Worm (Caenorhabditis elegans) whole organism, midembryonic: ENCODE data around the gene cest-26.

Experiments used
- T22C8.4 ChIP-seq: fragments of 200-800 bp; sonication (Bioruptor generic); IDR thresholded peaks from 2 replicates; pipeline ENCODE4 v1.3.6; 2022; ENCODE audit warnings: missing genetic modification characterization, missing compliant biosample characterization
- cog-1 ChIP-seq: sonication (generic microtip); optimal IDR thresholded peaks from 2 replicates; lab custom pipeline; 2016; ENCODE audit warnings: missing genetic modification characterization, missing compliant biosample characterization
- flt-1 ChIP-seq: fragments of 200-800 bp; sonication (Bioruptor generic); IDR thresholded peaks from 2 replicates; pipeline ENCODE4 v1.3.6; 2022; ENCODE audit warnings: missing genetic modification characterization, missing compliant biosample characterization
- klf-2 ChIP-seq: fragments of 200-800 bp; sonication (Bioruptor generic); conservative IDR thresholded peaks from 2 replicates; pipeline ENCODE4 v1.3.6; 2022; ENCODE audit warnings: missing genetic modification reagents, missing genetic modification characterization, missing compliant biosample characterization
- med-1 ChIP-seq: sonication (generic microtip); optimal IDR thresholded peaks from 2 replicates; lab custom pipeline; 2017; ENCODE audit warnings: missing genetic modification characterization, mild to moderate bottlenecking, missing compliant biosample characterization, antibody characterized with exemption, missing genetic modification reagents; ENCODE audit not compliant: insufficient read depth
- ref-1 ChIP-seq: fragments of 200-800 bp; sonication (Bioruptor generic); conservative IDR thresholded peaks from 2 replicates; pipeline ENCODE4 v1.3.6; 2022; ENCODE audit warnings: missing genetic modification reagents, missing genetic modification characterization, missing compliant biosample characterization
- tab-1 ChIP-seq: fragments of 200-800 bp; sonication (Bioruptor generic); IDR thresholded peaks from 2 replicates; pipeline ENCODE4 v1.3.6; 2022; ENCODE audit warnings: missing genetic modification characterization, missing compliant biosample characterization
- ztf-23 ChIP-seq: fragments of 200-800 bp; sonication (Bioruptor generic); IDR thresholded peaks from 2 replicates; pipeline ENCODE4 v1.3.6; 2022; ENCODE audit warnings: missing genetic modification reagents, missing genetic modification characterization, missing compliant biosample characterization
- ztf-29 ChIP-seq: fragments of 200-800 bp; sonication (Bioruptor generic); IDR thresholded peaks from 2 replicates; pipeline ENCODE4 v1.3.6; 2022; ENCODE audit warnings: missing genetic modification reagents, missing genetic modification characterization, missing compliant biosample characterization

cest-26 gene

ce11 chrX:4457853-4458322 lies 20.4 kb upstream of the cest-26 start, which contains the start of gene aps-2:
aps-2 (plus strand) TSS chrX:4458272.
- TF ChIP-seq ztf-23, result no peak
- TF ChIP-seq flt-1, result 0 out of 2 replicates have a peak, but pooled peaks have one; percentile 36
- no peak for TF ChIP-seq cog-1 (tag; lab: Kevin White, UChicago)
- TF ChIP-seq ref-1, result no peak
- 0 out of 2 replicates have a peak, but pooled peaks have one; percentile 39 for TF ChIP-seq tab-1 (GFP tag; lab: Robert Waterston, UW)
- TF ChIP-seq ztf-29 (GFP tag; lab: Robert Waterston, UW), result no peak
- no peak for TF ChIP-seq T22C8.4 (GFP tag; lab: Robert Waterston, UW)
- TF ChIP-seq med-1 (GFP tag; lab: Kevin White, UChicago), result no peak
- TF ChIP-seq klf-2 (GFP tag; lab: Robert Waterston, UW), result no peak

- TF ChIP-seq ztf-23, result no peak
These were observed 16.4 kb upstream of the cest-26 start, which contains the start of gene F02E8.4 for ce11 chrX:4453820-4454219. F02E8.4 (plus strand) TSS chrX:4454120.

- TF ChIP-seq ztf-29 (GFP tag; lab: Robert Waterston, UW), result no peak
- TF ChIP-seq flt-1, result 0 out of 2 replicates have a peak, but pooled peaks have one; percentile 47
- TF ChIP-seq klf-2 (GFP tag; lab: Robert Waterston, UW), result no peak
- TF ChIP-seq ref-1, result no peak
These were observed 15.6 kb upstream of the cest-26 start for ce11 chrX:4453101-4453500.

ce11 chrX:4451936-4452335 lies 14.5 kb upstream of the cest-26 start:
- TF ChIP-seq ztf-29 (GFP tag; lab: Robert Waterston, UW) (no peak), ztf-23 (no peak), cog-1 (tag; lab: Kevin White, UChicago) (no peak), tab-1 (GFP tag; lab: Robert Waterston, UW) (no peak)

- no peak for TF ChIP-seq klf-2 (GFP tag; lab: Robert Waterston, UW)
- TF ChIP-seq tab-1 (GFP tag; lab: Robert Waterston, UW), result no peak
- TF ChIP-seq med-1 (GFP tag; lab: Kevin White, UChicago), result no peak
- TF ChIP-seq ztf-29 (GFP tag; lab: Robert Waterston, UW), result no peak
- TF ChIP-seq flt-1, result no peak
- TF ChIP-seq T22C8.4 (GFP tag; lab: Robert Waterston, UW), result no peak
- TF ChIP-seq ztf-23, result no peak
- TF ChIP-seq cog-1 (tag; lab: Kevin White, UChicago), result no peak
- TF ChIP-seq ref-1, result no peak
These were observed 10.8 kb upstream of the cest-26 start, which contains the start of gene mltn-13 for ce11 chrX:4448283-4448682. mltn-13 (minus strand) TSS chrX:4448383.

- TF ChIP-seq ztf-29 (GFP tag; lab: Robert Waterston, UW), result no peak
- no peak for TF ChIP-seq cog-1 (tag; lab: Kevin White, UChicago)
- TF ChIP-seq klf-2 (GFP tag; lab: Robert Waterston, UW), result 0 out of 2 replicates have a peak, but pooled peaks have one; percentile 41
- TF ChIP-seq flt-1, result peak; percentile 87
- TF ChIP-seq ref-1, result no peak
- peak; percentile 66 for TF ChIP-seq ztf-23
- no peak for TF ChIP-seq med-1 (GFP tag; lab: Kevin White, UChicago)
- TF ChIP-seq T22C8.4 (GFP tag; lab: Robert Waterston, UW), result no peak
- no peak for TF ChIP-seq tab-1 (GFP tag; lab: Robert Waterston, UW)
These were observed 7.4 kb upstream of the cest-26 start for ce11 chrX:4444843-4445242.

ce11 chrX:4444073-4444472 lies 6.6 kb upstream of the cest-26 start:
- peak; percentile 81 for TF ChIP-seq ztf-23
- peak; percentile 93 for TF ChIP-seq flt-1
- TF ChIP-seq tab-1 (GFP tag; lab: Robert Waterston, UW), result peak; percentile 92
- TF ChIP-seq ztf-29 (GFP tag; lab: Robert Waterston, UW), result peak; percentile 86; the same call in 1 of the 2 replicates
- TF ChIP-seq klf-2 (GFP tag; lab: Robert Waterston, UW), result peak; percentile 72; the same call in 1 of the 2 replicates
- TF ChIP-seq cog-1 (tag; lab: Kevin White, UChicago), result peak; percentile 63
- peak; percentile 55 for TF ChIP-seq med-1 (GFP tag; lab: Kevin White, UChicago)
- TF ChIP-seq T22C8.4 (GFP tag; lab: Robert Waterston, UW), result peak; percentile 75
- peak; percentile 58 for TF ChIP-seq ref-1

- TF ChIP-seq klf-2 (GFP tag; lab: Robert Waterston, UW) (no peak), cog-1 (tag; lab: Kevin White, UChicago) (no peak), ztf-23 (no peak), ztf-29 (GFP tag; lab: Robert Waterston, UW) (no peak), T22C8.4 (GFP tag; lab: Robert Waterston, UW) (no peak), flt-1 (no peak), tab-1 (GFP tag; lab: Robert Waterston, UW) (no peak), ref-1 (no peak)
These were observed 3.2 kb upstream of the cest-26 start, which contains the start of gene F15A8.1 for ce11 chrX:4440641-4441040. F15A8.1 (plus strand) TSS chrX:4440941.

- TF ChIP-seq klf-2 (GFP tag; lab: Robert Waterston, UW) (no peak), tab-1 (GFP tag; lab: Robert Waterston, UW) (no peak)
These were observed 2.2 kb upstream of the cest-26 start for ce11 chrX:4439616-4440015.

ce11 chrX:4438823-4439222 lies 1.4 kb upstream of the cest-26 start:
- TF ChIP-seq tab-1 (GFP tag; lab: Robert Waterston, UW), result no peak
- TF ChIP-seq cog-1 (tag; lab: Kevin White, UChicago), result no peak
- TF ChIP-seq ztf-29 (GFP tag; lab: Robert Waterston, UW), result no peak
- no peak for TF ChIP-seq klf-2 (GFP tag; lab: Robert Waterston, UW)
- no peak for TF ChIP-seq flt-1
- TF ChIP-seq T22C8.4 (GFP tag; lab: Robert Waterston, UW), result no peak
- TF ChIP-seq ztf-23, result no peak
- no peak for TF ChIP-seq med-1 (GFP tag; lab: Kevin White, UChicago)
- no peak for TF ChIP-seq ref-1
